Fruit fly (Drosophila melanogaster): Measurements from ENCODE around the gene lmgB.

lmgB gene

DNA sequence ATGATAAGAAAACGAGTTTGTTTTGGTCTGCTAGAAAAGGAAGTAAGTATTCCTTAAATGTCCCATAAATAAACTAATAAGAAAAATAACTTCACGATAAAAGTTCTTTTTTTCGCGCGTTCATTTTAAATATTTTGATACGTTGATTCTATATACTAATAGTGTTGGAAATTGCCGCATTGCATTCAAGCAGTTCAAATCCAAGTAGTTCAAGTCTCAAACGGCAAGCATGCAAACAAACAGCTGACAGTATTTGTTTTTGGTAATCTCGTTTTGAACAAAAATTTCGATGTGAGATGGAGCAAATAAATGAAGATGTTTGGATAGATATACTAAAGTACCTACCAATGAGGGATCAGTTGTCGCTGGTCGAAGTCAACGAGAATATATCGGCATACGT, 39.7 kb downstream of the lmgB start, which contains the start of gene CG13088 (continued):
- TF ChIP-seq kah (GFP tag; optimal IDR thresholded peaks at IDR 0.05) = no peak
- no peak for TF ChIP-seq Fer2 (tag; optimal IDR thresholded peaks at IDR 0.05)
- TF ChIP-seq CG8290 (GFP tag; optimal IDR thresholded peaks at IDR 0.05) = peak; percentile 75
- TF ChIP-seq CG8290 (tag; optimal IDR thresholded peaks at IDR 0.05) = no peak
- TF ChIP-seq Trl (optimal IDR thresholded peaks at IDR 0.05) = no peak
- peak; percentile 33 for TF ChIP-seq Trl (GFP tag; optimal IDR thresholded peaks at IDR 0.05)
- TF ChIP-seq pb (GFP tag; optimal IDR thresholded peaks at IDR 0.05) = no peak
- TF ChIP-seq CG1832 (GFP tag; optimal IDR thresholded peaks at IDR 0.05) = no peak
- TF ChIP-seq ems (GFP tag; optimal IDR thresholded peaks at IDR 0.05) = peak; percentile 32
- TF ChIP-seq Dp (GFP tag; optimal IDR thresholded peaks at IDR 0.05) = peak; percentile 96
- TF ChIP-seq Gsc (GFP tag; IDR thresholded peaks at IDR 0.05) = no peak
- TF ChIP-seq zf30C (GFP tag; optimal IDR thresholded peaks at IDR 0.05) = no peak
- TF ChIP-seq CG4424 (GFP tag; optimal IDR thresholded peaks at IDR 0.05) = no peak
- TF ChIP-seq nom (GFP tag; optimal IDR thresholded peaks at IDR 0.05) = no peak
- peak; percentile 58 for TF ChIP-seq CG12659 (GFP tag; optimal IDR thresholded peaks at IDR 0.05)
- no peak for TF ChIP-seq pan (optimal IDR thresholded peaks at IDR 0.05)
- no peak for TF ChIP-seq pan (GFP tag; optimal IDR thresholded peaks at IDR 0.05 in 1 of 2, IDR thresholded peaks at IDR 0.05 in 1 of 2)
- TF ChIP-seq CG16779 (GFP tag; IDR thresholded peaks at IDR 0.05) = no peak
- TF ChIP-seq ken (GFP tag; IDR thresholded peaks at IDR 0.05) = peak; percentile 39; the same call in 1 of the 3 replicates
- TF ChIP-seq Aef1 (GFP tag; IDR thresholded peaks at IDR 0.05) = peak; percentile 38; the same call in 1 of the 3 replicates
- TF ChIP-seq Lpt (GFP tag; optimal IDR thresholded peaks at IDR 0.05) = no peak
- TF ChIP-seq Sry-β (GFP tag; optimal IDR thresholded peaks at IDR 0.05) = no peak
- TF ChIP-seq BtbVII (GFP tag; optimal IDR thresholded peaks at IDR 0.05) = no peak
- TF ChIP-seq CG14710 (tag; optimal IDR thresholded peaks at IDR 0.05) = peak; percentile 51
- TF ChIP-seq CG34422 (GFP tag; IDR thresholded peaks at IDR 0.05) = no peak
- TF ChIP-seq CG17612 (GFP tag; IDR thresholded peaks at IDR 0.05) = no peak
- TF ChIP-seq CG34376 (GFP tag; optimal IDR thresholded peaks at IDR 0.05) = no peak
- no peak for TF ChIP-seq CG10431 (GFP tag; optimal IDR thresholded peaks at IDR 0.05)
- TF ChIP-seq CG3847 (GFP tag; IDR thresholded peaks at IDR 0.05) = peak; percentile 67
- TF ChIP-seq NFAT (GFP tag; IDR thresholded peaks at IDR 0.05) = no peak; the same call in 1 of the 2 replicates
- no peak for TF ChIP-seq CG31224 (GFP tag; IDR thresholded peaks at IDR 0.05)
- TF ChIP-seq Side (GFP tag; optimal IDR thresholded peaks at IDR 0.05) = peak; percentile 12
- peak; percentile 70 for TF ChIP-seq trem (tag; optimal IDR thresholded peaks at IDR 0.05)
- TF ChIP-seq disco-r (GFP tag; optimal IDR thresholded peaks at IDR 0.05) = no peak
- TF ChIP-seq Xrp1 (GFP tag; IDR thresholded peaks at IDR 0.05) = peak; percentile 64
- TF ChIP-seq Dip3 (GFP tag; optimal IDR thresholded peaks at IDR 0.05) = peak; percentile 51
- no peak for TF ChIP-seq CG7372 (GFP tag; IDR thresholded peaks at IDR 0.05)
- no peak for TF ChIP-seq CG11085 (GFP tag; IDR thresholded peaks at IDR 0.05)
- peak; percentile 99 for TF ChIP-seq CG31365 (tag; optimal IDR thresholded peaks at IDR 0.05)
- no peak for TF ChIP-seq Hmx (GFP tag; optimal IDR thresholded peaks at IDR 0.05)
- no peak for TF ChIP-seq row (GFP tag; IDR thresholded peaks at IDR 0.05)
- TF ChIP-seq CG18476 (GFP tag; optimal IDR thresholded peaks at IDR 0.05) = peak; percentile 3
- TF ChIP-seq aop (GFP tag; IDR thresholded peaks at IDR 0.05) = no peak
- no peak for TF ChIP-seq CG11723 (GFP tag; optimal IDR thresholded peaks at IDR 0.05)
- TF ChIP-seq CG2116 (GFP tag; optimal IDR thresholded peaks at IDR 0.05) = peak; percentile 61
- no peak for TF ChIP-seq CG8388 (GFP tag; optimal IDR thresholded peaks at IDR 0.05)
- no peak for TF ChIP-seq tap (tag; optimal IDR thresholded peaks at IDR 0.05)
- TF ChIP-seq Atf6 (GFP tag; IDR thresholded peaks at IDR 0.05) = no peak
- TF ChIP-seq org-1 (GFP tag; optimal IDR thresholded peaks at IDR 0.05) = no peak
- no peak for TF ChIP-seq cad (GFP tag; optimal IDR thresholded peaks at IDR 0.05)
- TF ChIP-seq Jarid2 (GFP tag; optimal IDR thresholded peaks at IDR 0.05) = no peak
- no peak for TF ChIP-seq Nf-YC (tag; optimal IDR thresholded peaks at IDR 0.05)
- TF ChIP-seq CG11560 (tag; IDR thresholded peaks at IDR 0.05) = no peak
- no peak for TF ChIP-seq CG1647 (GFP tag; optimal IDR thresholded peaks at IDR 0.05)
